Worm (Caenorhabditis elegans): Measurements from ENCODE around the gene wrt-2.
A peak's percentile ranks its signal among the peaks of the same experiment; 100 is the strongest.

Gene wrt-2

DNA sequence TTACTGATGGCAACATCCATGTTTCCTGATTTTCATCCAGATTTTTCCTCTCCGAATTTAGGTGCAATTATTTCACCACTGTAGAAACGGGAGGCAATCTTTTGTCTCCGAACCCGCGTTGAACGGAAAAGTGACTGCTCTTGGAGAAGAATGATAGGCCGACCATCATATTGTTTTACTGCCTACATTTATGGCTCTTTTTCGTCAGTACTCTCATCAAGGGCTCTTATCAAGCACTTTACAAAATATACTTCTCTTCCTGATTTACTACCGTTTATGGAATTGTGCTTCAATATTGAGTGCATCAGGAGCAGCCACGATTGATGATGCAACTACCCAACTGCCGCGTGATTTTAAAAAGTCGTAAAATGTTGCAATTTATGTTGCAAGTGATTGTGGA, 39.8 kb downstream of the wrt-2 start:
- TF ChIP-seq cebp-2 (GFP tag; IDR thresholded peaks at IDR 0.05) (no peak), tlf-1 (GFP tag; optimal IDR thresholded peaks at IDR 0.05) (no peak), tbp1 (GFP tag; optimal IDR thresholded peaks at IDR 0.05) (no peak), madf-6 (GFP tag; IDR thresholded peaks at IDR 0.05) (no peak), hsf-1 (GFP tag; IDR thresholded peaks at IDR 0.05) (no peak), tbx-9 (tag; optimal IDR thresholded peaks at IDR 0.05; ENCODE audit: borderline replicate concordance) (no peak), D2030.7 (GFP tag; IDR thresholded peaks at IDR 0.05) (no peak), ceh-91 (GFP tag; IDR thresholded peaks at IDR 0.05) (no peak), chd-7 (tag; optimal IDR thresholded peaks at IDR 0.05) (no peak)

DNA sequence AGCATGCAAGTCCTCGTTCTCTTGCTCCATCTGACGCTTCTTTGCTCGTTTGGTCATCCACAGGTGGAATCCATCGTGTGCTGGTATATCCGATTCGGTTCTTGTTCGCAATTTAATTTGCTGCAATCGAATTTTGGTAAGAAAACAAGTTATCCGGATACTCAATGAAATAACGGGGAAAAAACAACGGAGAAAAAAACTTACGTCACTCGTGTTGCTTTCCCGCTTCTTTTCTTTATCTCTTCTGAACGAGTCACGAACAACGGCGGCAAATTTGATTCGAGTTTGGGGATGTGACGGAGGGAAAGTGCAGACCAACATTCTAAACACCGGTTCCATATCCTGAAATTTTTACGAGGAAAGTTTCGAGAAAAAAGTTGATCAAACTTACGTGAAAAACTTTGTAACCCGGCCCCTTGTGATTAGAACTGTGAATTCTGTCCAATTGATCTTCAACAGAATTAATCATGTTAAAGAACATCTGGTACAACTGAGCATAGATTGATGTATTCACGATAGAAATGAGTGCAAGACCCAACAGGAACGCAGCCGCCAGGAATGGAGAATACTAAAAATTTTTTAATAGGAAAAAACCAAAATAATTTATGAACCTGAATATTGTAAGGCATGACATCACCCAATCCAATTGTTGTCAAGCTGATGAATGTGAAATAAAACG, 42.7 kb downstream of the wrt-2 start:
- TF ChIP-seq madf-8 (GFP tag; conservative IDR thresholded peaks at IDR 0.05) = no peak
- TF ChIP-seq xnd-1 (tag; optimal IDR thresholded peaks at IDR 0.05) = no peak
- no peak for TF ChIP-seq egrh-3 (GFP tag; IDR thresholded peaks at IDR 0.05)
- no peak for TF ChIP-seq him-1 (tag; optimal IDR thresholded peaks at IDR 0.05)
- no peak for TF ChIP-seq hlh-12 (tag; optimal IDR thresholded peaks at IDR 0.05)
- TF ChIP-seq mxl-1 (tag; optimal IDR thresholded peaks at IDR 0.05) = no peak
- TF ChIP-seq let-526 (GFP tag; IDR thresholded peaks at IDR 0.05) = no peak
- no peak for TF ChIP-seq pbrm-1 (GFP tag; IDR thresholded peaks at IDR 0.05)
- TF ChIP-seq F39B2.1 (GFP tag; IDR thresholded peaks at IDR 0.05) = no peak
- no peak for TF ChIP-seq ceh-27 (GFP tag; optimal IDR thresholded peaks at IDR 0.05)
- TF ChIP-seq egl-18 (GFP tag; IDR thresholded peaks at IDR 0.05) = no peak
- TF ChIP-seq attf-3 (GFP tag; conservative IDR thresholded peaks at IDR 0.05) = no peak
- no peak for TF ChIP-seq cebp-2 (GFP tag; IDR thresholded peaks at IDR 0.05)
- TF ChIP-seq ztf-28 (GFP tag; IDR thresholded peaks at IDR 0.05) = no peak
- TF ChIP-seq pha-4 (tag; optimal IDR thresholded peaks at IDR 0.05) = no peak
- no peak for TF ChIP-seq nfya-2 (GFP tag; IDR thresholded peaks at IDR 0.05)
- no peak for TF ChIP-seq ekl-4 (GFP tag; IDR thresholded peaks at IDR 0.05)
- TF ChIP-seq T26A5.8 (tag; optimal IDR thresholded peaks at IDR 0.05) = no peak
- TF ChIP-seq F23B12.7 (tag; optimal IDR thresholded peaks at IDR 0.05; ENCODE audit: insufficient read depth) = no peak
- TF ChIP-seq F55B11.4 (tag; optimal IDR thresholded peaks at IDR 0.05; ENCODE audit: borderline replicate concordance, insufficient read depth) = no peak

DNA sequence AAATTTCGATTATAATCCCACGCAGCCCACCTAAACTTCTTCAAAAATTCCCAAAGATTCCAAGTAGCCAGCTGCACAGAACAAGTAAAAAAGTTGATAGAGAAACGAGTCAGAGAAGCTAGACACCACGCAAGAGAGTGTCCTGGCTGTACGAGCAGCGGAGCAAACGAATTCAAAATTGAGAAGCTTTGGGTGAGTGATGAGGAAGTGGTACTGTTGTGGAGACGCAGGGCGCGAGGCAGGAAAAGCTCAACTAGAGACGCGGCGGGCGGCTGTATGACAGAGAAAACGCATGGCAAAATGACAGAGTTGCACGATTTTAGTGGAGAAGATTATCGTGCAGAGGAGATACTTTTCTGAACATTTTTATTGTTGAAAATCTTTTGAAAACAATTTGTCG, 44.9 kb downstream of the wrt-2 start:
- TF ChIP-seq dox-1 (GFP tag; IDR thresholded peaks at IDR 0.05) (peak; percentile 66; the same call in 1 of the 2 replicates), cebp-1 (GFP tag; IDR thresholded peaks at IDR 0.05) (no peak), cebp-1 (tag; optimal IDR thresholded peaks at IDR 0.05) (peak; percentile 39), madf-3 (GFP tag; IDR thresholded peaks at IDR 0.05) (no peak), egrh-3 (GFP tag; IDR thresholded peaks at IDR 0.05) (no peak), K12H6.12 (tag; optimal IDR thresholded peaks at IDR 0.05) (peak; percentile 50), Y95B8A.8 (GFP tag; IDR thresholded peaks at IDR 0.05) (no peak), zfh-2 (GFP tag; conservative IDR thresholded peaks at IDR 0.05) (peak; percentile 81), hmg-1.2 (GFP tag; IDR thresholded peaks at IDR 0.05) (peak; percentile 82; the same call in 1 of the 2 replicates), ZK185.1 (tag; optimal IDR thresholded peaks at IDR 0.05; ENCODE audit: poor library complexity, severe bottlenecking) (no peak), lin-40 (tag; optimal IDR thresholded peaks at IDR 0.05) (peak; percentile 29), zim-3 (tag; optimal IDR thresholded peaks at IDR 0.05) (no peak), nhr-80 (tag; optimal IDR thresholded peaks at IDR 0.05) (peak; percentile 67), F39B2.1 (GFP tag; IDR thresholded peaks at IDR 0.05) (no peak), F23B12.7 (tag; optimal IDR thresholded peaks at IDR 0.05; ENCODE audit: insufficient read depth) (no peak), ekl-4 (GFP tag; IDR thresholded peaks at IDR 0.05) (no peak), hrde-1 (tag; optimal IDR thresholded peaks at IDR 0.05; ENCODE audit: borderline replicate concordance) (no peak), snpc-1.1 (tag; optimal IDR thresholded peaks at IDR 0.05; ENCODE audit: insufficient read depth) (no peak), attf-3 (GFP tag; conservative IDR thresholded peaks at IDR 0.05) (no peak)
